Worm (Caenorhabditis elegans) whole organism, L1 larva: ENCODE results near the gene clec-57.

ENCODE experiments used
- C16A3.4 ChIP-seq: fragments of 150-350 bp; optimal IDR thresholded peaks from 2 replicates; lab custom pipeline; 2014; ENCODE audit warnings: missing biosample characterization, missing genetic modification characterization
- C34B4.2 ChIP-seq: sonication (generic microtip); optimal IDR thresholded peaks from 2 replicates; lab custom pipeline; 2017; ENCODE audit warnings: mild to moderate bottlenecking, missing genetic modification characterization, missing compliant biosample characterization
- F16B12.6 ChIP-seq: fragments of 150-350 bp; optimal IDR thresholded peaks from 2 replicates; lab custom pipeline; 2014; ENCODE audit warnings: missing biosample characterization, missing genetic modification characterization
- Y116A8C.19 ChIP-seq: sonication (generic microtip); optimal IDR thresholded peaks from 2 replicates; lab custom pipeline; 2016; ENCODE audit warnings: missing compliant biosample characterization, missing genetic modification characterization, borderline replicate concordance
- aha-1 ChIP-seq: fragments of 150-350 bp; optimal IDR thresholded peaks from 2 replicates; lab custom pipeline; 2014; ENCODE audit warnings: missing biosample characterization, missing genetic modification characterization
- alr-1 ChIP-seq: fragments of 200-800 bp; sonication (Bioruptor generic); optimal IDR thresholded peaks from 2 replicates; lab custom pipeline; 2018; ENCODE audit warnings: borderline replicate concordance, mild to moderate bottlenecking, missing genetic modification characterization, missing compliant biosample characterization
- ama-1 ChIP-seq: fragments of 150-350 bp; optimal IDR thresholded peaks from 2 replicates; lab custom pipeline; 2014
- ceh-8 ChIP-seq: fragments of 200-800 bp; sonication (Bioruptor generic); optimal IDR thresholded peaks from 2 replicates; lab custom pipeline; 2018; ENCODE audit warnings: mild to moderate bottlenecking, missing genetic modification characterization, moderate library complexity, missing compliant biosample characterization
- ceh-82 ChIP-seq, 3 experiments: fragments of 150-350 bp in 1 of 3; sonication (generic microtip) in 2 of 3; optimal IDR thresholded peaks; 2 replicates each; lab custom pipeline; 2014 to 2017; ENCODE audit warnings: missing biosample characterization in 3 of 3, missing genetic modification characterization in 3 of 3
- ceh-90 ChIP-seq: sonication (generic microtip); optimal IDR thresholded peaks from 2 replicates; lab custom pipeline; 2016; ENCODE audit warnings: missing genetic modification characterization, missing compliant biosample characterization
- ces-1 ChIP-seq: fragments of 150-350 bp; optimal IDR thresholded peaks from 2 replicates; lab custom pipeline; 2014; ENCODE audit warnings: missing biosample characterization, missing genetic modification reagents, missing genetic modification characterization
- efl-3 ChIP-seq: fragments of 200-800 bp; sonication (Bioruptor generic); optimal IDR thresholded peaks from 2 replicates; lab custom pipeline; 2018; ENCODE audit warnings: mild to moderate bottlenecking, missing genetic modification characterization, missing compliant biosample characterization
- egl-13 ChIP-seq: sonication (generic microtip); optimal IDR thresholded peaks from 2 replicates; lab custom pipeline; 2016; ENCODE audit warnings: missing genotype, missing genetic modification reagents, missing genetic modification characterization, missing compliant biosample characterization
- egl-27 ChIP-seq, 2 experiments: fragments of 150-350 bp in 1 of 2; sonication (generic microtip); optimal IDR thresholded peaks; 3 replicates each; lab custom pipeline; 2017 to 2018; ENCODE audit warnings: missing biosample characterization in 2 of 2, missing genetic modification characterization in 2 of 2, missing genetic modification reagents in 2 of 2
- ets-5 ChIP-seq: fragments of 200-800 bp; sonication (Bioruptor generic); IDR thresholded peaks from 2 replicates; pipeline ENCODE4 v1.3.6; 2022; ENCODE audit warnings: missing genetic modification characterization, missing compliant biosample characterization
- fkh-4 ChIP-seq: sonication (generic microtip); optimal IDR thresholded peaks from 2 replicates; lab custom pipeline; 2016; ENCODE audit warnings: missing compliant biosample characterization, missing genetic modification characterization, borderline replicate concordance
- hpl-2 ChIP-seq: fragments of 150-350 bp; optimal IDR thresholded peaks from 2 replicates; lab custom pipeline; 2014; ENCODE audit warnings: missing biosample characterization, missing genetic modification reagents, missing genetic modification characterization
- irx-1 ChIP-seq: sonication (generic microtip); optimal IDR thresholded peaks from 2 replicates; lab custom pipeline; 2016; ENCODE audit warnings: missing genetic modification characterization, missing compliant biosample characterization
- isw-1 ChIP-seq: fragments of 200-800 bp; sonication (Bioruptor generic); IDR thresholded peaks from 2 replicates; pipeline ENCODE4 v1.3.6; 2022; ENCODE audit warnings: missing genetic modification characterization, missing compliant biosample characterization
- jun-1 ChIP-seq: fragments of 150-350 bp; optimal IDR thresholded peaks from 2 replicates; lab custom pipeline; 2014; ENCODE audit warnings: missing biosample characterization, missing genetic modification reagents, missing genetic modification characterization
- lin-13 ChIP-seq: fragments of 150-350 bp; optimal IDR thresholded peaks from 2 replicates; lab custom pipeline; 2014; ENCODE audit warnings: missing biosample characterization, missing genetic modification reagents, missing genetic modification characterization
- lin-14 ChIP-seq: fragments of 200-800 bp; sonication (Bioruptor generic); optimal IDR thresholded peaks from 2 replicates; lab custom pipeline; 2018; ENCODE audit warnings: mild to moderate bottlenecking, missing genetic modification characterization, moderate library complexity, missing compliant biosample characterization
- lin-15B ChIP-seq: fragments of 150-350 bp; sonication (generic microtip); optimal IDR thresholded peaks from 3 replicates; lab custom pipeline; 2014; ENCODE audit warnings: missing biosample characterization, missing genetic modification characterization
- lin-35 ChIP-seq, 2 experiments: fragments of 150-350 bp; optimal IDR thresholded peaks; 2 replicates each; lab custom pipeline; 2014; ENCODE audit warnings: missing biosample characterization in 2 of 2, missing genetic modification characterization in 2 of 2, missing genetic modification reagents in 2 of 2
- lin-39 ChIP-seq: fragments of 150-350 bp; optimal IDR thresholded peaks from 2 replicates; lab custom pipeline; 2014; ENCODE audit warnings: missing biosample characterization, missing genetic modification reagents, missing genetic modification characterization
- lir-3 ChIP-seq: sonication (generic microtip); optimal IDR thresholded peaks from 2 replicates; lab custom pipeline; 2016; ENCODE audit warnings: mild to moderate bottlenecking, missing genetic modification characterization, moderate library complexity, missing compliant biosample characterization; ENCODE audit not compliant: poor library complexity
- mef-2 ChIP-seq: fragments of 150-350 bp; optimal IDR thresholded peaks from 2 replicates; lab custom pipeline; 2014; ENCODE audit warnings: missing biosample characterization, missing genetic modification characterization
- mep-1 ChIP-seq: fragments of 150-350 bp; optimal IDR thresholded peaks from 2 replicates; lab custom pipeline; 2014; ENCODE audit warnings: missing biosample characterization, missing genetic modification characterization
- nhr-11 ChIP-seq: fragments of 150-350 bp; optimal IDR thresholded peaks from 2 replicates; lab custom pipeline; 2014; ENCODE audit warnings: missing biosample characterization, missing genetic modification characterization
- nhr-12 ChIP-seq: sonication (generic microtip); optimal IDR thresholded peaks from 2 replicates; lab custom pipeline; 2017; ENCODE audit warnings: missing biosample characterization, missing genetic modification characterization
- nhr-19 ChIP-seq: fragments of 200-800 bp; sonication (Bioruptor generic); conservative IDR thresholded peaks from 2 replicates; pipeline ENCODE4 v1.3.6; 2022; ENCODE audit warnings: missing genetic modification characterization, missing compliant biosample characterization
- nhr-28 ChIP-seq: fragments of 150-350 bp; optimal IDR thresholded peaks from 2 replicates; lab custom pipeline; 2014; ENCODE audit warnings: missing biosample characterization, missing genetic modification characterization
- nhr-47 ChIP-seq: sonication (generic microtip); optimal IDR thresholded peaks from 2 replicates; lab custom pipeline; 2016; ENCODE audit warnings: mild to moderate bottlenecking, missing genetic modification characterization, moderate library complexity, missing compliant biosample characterization
- nhr-76 ChIP-seq: sonication (generic microtip); optimal IDR thresholded peaks from 2 replicates; lab custom pipeline; 2017; ENCODE audit warnings: missing biosample characterization, missing genetic modification characterization
- nhr-77 ChIP-seq: fragments of 150-350 bp; optimal IDR thresholded peaks from 2 replicates; lab custom pipeline; 2014; ENCODE audit warnings: missing biosample characterization, missing genetic modification characterization
- nhr-85 ChIP-seq: sonication (generic microtip); peaks from one replicate; lab custom pipeline; 2016; ENCODE audit warnings: missing genetic modification characterization, inconsistent platforms, missing compliant biosample characterization
- nhr-90 ChIP-seq: sonication (generic microtip); optimal IDR thresholded peaks from 2 replicates; lab custom pipeline; 2016; ENCODE audit warnings: mild to moderate bottlenecking, missing genetic modification characterization, missing compliant biosample characterization; ENCODE audit not compliant: poor library complexity
- pag-3 ChIP-seq: sonication (generic microtip); optimal IDR thresholded peaks from 2 replicates; lab custom pipeline; 2017; ENCODE audit warnings: missing genetic modification characterization, mild to moderate bottlenecking, missing compliant biosample characterization, antibody characterized with exemption, borderline replicate concordance; ENCODE audit not compliant: insufficient read depth
- pqm-1 ChIP-seq: sonication (generic microtip); optimal IDR thresholded peaks from 3 replicates; lab custom pipeline; 2017; ENCODE audit warnings: missing biosample characterization, missing genetic modification characterization
- rnt-1 ChIP-seq: sonication (generic microtip); optimal IDR thresholded peaks from 2 replicates; lab custom pipeline; 2016; ENCODE audit warnings: mild to moderate bottlenecking, missing genetic modification characterization, moderate library complexity, missing compliant biosample characterization
- skn-1 ChIP-seq: fragments of 150-350 bp; optimal IDR thresholded peaks from 2 replicates; lab custom pipeline; 2014; ENCODE audit warnings: missing biosample characterization, missing genetic modification characterization
- snpc-4 ChIP-seq: fragments of 150-350 bp; optimal IDR thresholded peaks from 2 replicates; lab custom pipeline; 2014; ENCODE audit warnings: missing biosample characterization, missing genetic modification characterization
- sptf-1 ChIP-seq: fragments of 150-350 bp; optimal IDR thresholded peaks from 2 replicates; lab custom pipeline; 2014; ENCODE audit warnings: missing biosample characterization, missing genetic modification characterization
- swsn-7 ChIP-seq: sonication (generic microtip); optimal IDR thresholded peaks from 2 replicates; lab custom pipeline; 2016; ENCODE audit warnings: missing genetic modification characterization, missing compliant biosample characterization
- tbx-2 ChIP-seq: sonication (generic microtip); optimal IDR thresholded peaks from 2 replicates; lab custom pipeline; 2016; ENCODE audit warnings: missing genetic modification characterization, missing compliant biosample characterization
- tlp-1 ChIP-seq: fragments of 150-350 bp; optimal IDR thresholded peaks from 2 replicates; lab custom pipeline; 2014; ENCODE audit warnings: missing biosample characterization, missing genetic modification characterization
- unc-130 ChIP-seq: fragments of 150-350 bp; optimal IDR thresholded peaks from 2 replicates; lab custom pipeline; 2017; ENCODE audit warnings: missing biosample characterization, missing genetic modification characterization, inconsistent platforms
- unc-30 ChIP-seq: sonication (generic microtip); optimal IDR thresholded peaks from 2 replicates; lab custom pipeline; 2017; ENCODE audit warnings: missing biosample characterization, missing genetic modification characterization
- unc-62 ChIP-seq: fragments of 150-350 bp; optimal IDR thresholded peaks from 2 replicates; lab custom pipeline; 2014; ENCODE audit warnings: missing biosample characterization, missing genetic modification reagents, missing genetic modification characterization
- unc-86 ChIP-seq: sonication (generic microtip); optimal IDR thresholded peaks from 2 replicates; lab custom pipeline; 2016; ENCODE audit warnings: missing genetic modification characterization, missing compliant biosample characterization
- vab-15 ChIP-seq: sonication (generic microtip); optimal IDR thresholded peaks from 2 replicates; lab custom pipeline; 2017; ENCODE audit warnings: missing genotype, mild to moderate bottlenecking, missing genetic modification characterization, missing compliant biosample characterization
- xbp-1 ChIP-seq: sonication (generic microtip); optimal IDR thresholded peaks from 2 replicates; lab custom pipeline; 2016; ENCODE audit warnings: missing genetic modification characterization, missing compliant biosample characterization
- ztf-11 ChIP-seq, 2 experiments: sonication (generic microtip); optimal IDR thresholded peaks; 2 replicates each; lab custom pipeline; 2016 to 2017; ENCODE audit warnings: missing genetic modification characterization in 2 of 2, missing biosample characterization in 1 of 2, missing compliant biosample characterization in 1 of 2

The clec-57 gene

DNA sequence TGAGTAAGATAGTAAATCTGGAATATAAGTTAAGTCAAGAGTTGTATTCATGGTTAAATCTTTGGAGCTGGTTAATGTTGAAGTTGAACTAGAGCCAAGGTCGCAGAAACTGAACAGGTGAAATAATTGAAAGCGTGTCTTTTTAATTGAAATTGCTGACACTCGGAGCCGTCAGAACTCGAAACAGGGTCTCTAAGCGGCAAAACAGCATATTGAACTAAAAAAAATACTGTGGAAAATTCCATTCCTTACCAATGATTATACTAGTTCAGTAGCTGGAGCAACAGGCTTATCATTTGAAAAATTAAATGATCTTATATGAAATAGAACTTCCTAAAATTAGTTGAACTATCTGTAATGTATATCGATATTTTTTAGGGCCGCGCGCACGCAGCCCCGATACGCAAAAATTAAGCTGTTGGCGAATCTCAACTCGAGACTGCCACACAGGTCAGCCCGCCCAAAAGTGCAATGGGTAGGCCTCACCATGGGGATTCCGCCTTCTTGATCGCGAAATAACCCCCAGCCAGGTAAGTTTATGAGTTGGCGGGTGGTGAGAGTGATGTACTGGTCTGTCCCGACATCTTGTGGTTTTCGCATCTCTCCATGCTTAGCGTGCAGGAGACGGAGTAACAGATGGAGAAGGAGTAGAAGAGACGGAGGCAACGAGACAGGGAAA, 696 bp upstream of the clec-57 start, which contains the start of gene srz-97 (continued):
- no peak for TF ChIP-seq sptf-1 (tag; lab: Kevin White, UChicago)
- TF ChIP-seq nhr-28 (tag; lab: Kevin White, UChicago) = no peak
- TF ChIP-seq mep-1 = peak; percentile 4
- no peak for TF ChIP-seq vab-15 (tag; lab: Kevin White, UChicago)
- TF ChIP-seq jun-1 (tag; lab: Kevin White, UChicago) = no peak
- no peak for TF ChIP-seq ama-1 (lab: Kevin White, UChicago)
- peak; percentile 43 for TF ChIP-seq rnt-1 (tag; lab: Kevin White, UChicago)
- TF ChIP-seq lir-3 (tag; lab: Kevin White, UChicago) = no peak
- no peak for TF ChIP-seq aha-1 (tag; lab: Kevin White, UChicago)
- TF ChIP-seq mef-2 (tag; lab: Kevin White, UChicago) = no peak
- no peak for TF ChIP-seq egl-13 (tag; lab: Kevin White, UChicago)
- peak; percentile 17 for TF ChIP-seq hpl-2 (GFP tag; lab: Kevin White, UChicago)
- peak in 1 of 2 experiments; percentile 38 for TF ChIP-seq lin-35 (GFP tag; optimal IDR thresholded peaks at IDR 0.05; lab: Kevin White, UChicago)
- TF ChIP-seq ets-5 (GFP tag; lab: Robert Waterston, UW) = no peak
- peak; percentile 58 for TF ChIP-seq swsn-7 (tag; lab: Kevin White, UChicago)
- TF ChIP-seq egl-27 (tag; optimal IDR thresholded peaks at IDR 0.05; lab: Kevin White, UChicago) = no peak
- TF ChIP-seq tbx-2 (tag; lab: Kevin White, UChicago) = no peak
- no peak for TF ChIP-seq pqm-1 (tag; lab: Kevin White, UChicago)
- TF ChIP-seq fkh-4 = no peak
- TF ChIP-seq F16B12.6 = no peak
- no peak for TF ChIP-seq isw-1 (GFP tag; lab: Robert Waterston, UW)
- TF ChIP-seq ces-1 (GFP tag; lab: Kevin White, UChicago) = no peak
- TF ChIP-seq tlp-1 = no peak
- no peak for TF ChIP-seq skn-1
- no peak for TF ChIP-seq lin-13 (GFP tag; lab: Kevin White, UChicago)
- peak in 1 of 3 experiments; percentile 16 for TF ChIP-seq ceh-82 (tag; optimal IDR thresholded peaks at IDR 0.05; lab: Kevin White, UChicago)
- TF ChIP-seq efl-3 = no peak
- no peak for TF ChIP-seq ceh-8 (GFP tag; lab: Kevin White, UChicago)
- peak; percentile 97 for TF ChIP-seq snpc-4 (tag; lab: Kevin White, UChicago)
- TF ChIP-seq C34B4.2 (tag; lab: Kevin White, UChicago) = no peak
- peak; percentile 90 for TF ChIP-seq nhr-85 (tag; lab: Kevin White, UChicago)
- no peak for TF ChIP-seq lin-39 (tag; lab: Kevin White, UChicago)
- no peak for TF ChIP-seq alr-1 (tag; lab: Kevin White, UChicago)
- no peak for TF ChIP-seq unc-86 (tag; lab: Kevin White, UChicago)
- no peak for TF ChIP-seq nhr-12 (tag; lab: Kevin White, UChicago)
- peak; percentile 73 for TF ChIP-seq nhr-47 (tag; lab: Kevin White, UChicago)
- no peak for TF ChIP-seq nhr-11 (tag; lab: Kevin White, UChicago)
- peak; percentile 76 for TF ChIP-seq nhr-19 (GFP tag; lab: Robert Waterston, UW)
- no peak for TF ChIP-seq Y116A8C.19
- TF ChIP-seq C16A3.4 (tag; lab: Kevin White, UChicago) = no peak
- peak; percentile 6 for TF ChIP-seq nhr-77 (tag; lab: Kevin White, UChicago)
- no peak for TF ChIP-seq unc-130 (tag; lab: Kevin White, UChicago)
- no peak for TF ChIP-seq ceh-90 (tag; lab: Kevin White, UChicago)
- no peak for TF ChIP-seq irx-1
- no peak for TF ChIP-seq ztf-11 (tag; optimal IDR thresholded peaks at IDR 0.05; lab: Kevin White, UChicago)
- TF ChIP-seq xbp-1 (tag; lab: Kevin White, UChicago) = no peak
- TF ChIP-seq nhr-90 (tag; lab: Kevin White, UChicago) = peak; percentile 84
- TF ChIP-seq pag-3 (tag; lab: Kevin White, UChicago) = no peak
- no peak for TF ChIP-seq lin-15B
- TF ChIP-seq nhr-76 (tag; lab: Kevin White, UChicago) = no peak
- TF ChIP-seq unc-62 (GFP tag; lab: Kevin White, UChicago) = no peak
- peak; percentile 42 for TF ChIP-seq lin-14 (GFP tag; lab: Kevin White, UChicago)
- TF ChIP-seq unc-30 (tag; lab: Kevin White, UChicago) = no peak
